Worm (Caenorhabditis elegans): ENCODE data around the gene R144.3.

DNA sequence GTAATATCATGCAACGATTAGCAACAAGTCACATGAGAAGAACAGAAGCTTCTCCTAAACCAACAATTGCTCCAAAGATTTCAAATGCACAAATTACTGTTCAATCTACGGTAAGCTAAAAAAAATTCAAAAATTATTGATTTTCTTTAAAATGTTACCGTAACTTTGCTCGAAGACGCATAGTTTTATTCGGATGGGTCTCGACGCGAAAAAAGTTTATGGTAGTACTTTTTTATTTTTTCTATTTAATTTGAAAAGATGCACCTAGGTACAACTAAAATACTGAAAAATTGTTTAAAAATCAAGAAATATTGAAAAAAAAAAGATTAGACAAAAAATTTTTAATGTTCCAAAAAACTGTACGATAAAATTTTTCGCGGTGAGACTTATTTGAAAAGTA is 34.1 kb upstream of the R144.3 start:
- no peak for TF ChIP-seq med-1 (GFP tag; optimal IDR thresholded peaks at IDR 0.05; ENCODE audit: insufficient read depth)
- no peak for TF ChIP-seq klf-2 (GFP tag; conservative IDR thresholded peaks at IDR 0.05)
- TF ChIP-seq flt-1 (GFP tag; IDR thresholded peaks at IDR 0.05): no peak
- no peak for TF ChIP-seq ztf-23 (GFP tag; IDR thresholded peaks at IDR 0.05)
- no peak for TF ChIP-seq tab-1 (GFP tag; IDR thresholded peaks at IDR 0.05)
- TF ChIP-seq cog-1 (tag; optimal IDR thresholded peaks at IDR 0.05): no peak
- no peak for TF ChIP-seq T22C8.4 (GFP tag; IDR thresholded peaks at IDR 0.05)
- no peak for TF ChIP-seq ref-1 (GFP tag; conservative IDR thresholded peaks at IDR 0.05)
- no peak for TF ChIP-seq ztf-29 (GFP tag; IDR thresholded peaks at IDR 0.05)

All from whole organism, midembryonic.